Fruit fly (Drosophila melanogaster): ENCODE results near the gene CG10801.

DNA sequence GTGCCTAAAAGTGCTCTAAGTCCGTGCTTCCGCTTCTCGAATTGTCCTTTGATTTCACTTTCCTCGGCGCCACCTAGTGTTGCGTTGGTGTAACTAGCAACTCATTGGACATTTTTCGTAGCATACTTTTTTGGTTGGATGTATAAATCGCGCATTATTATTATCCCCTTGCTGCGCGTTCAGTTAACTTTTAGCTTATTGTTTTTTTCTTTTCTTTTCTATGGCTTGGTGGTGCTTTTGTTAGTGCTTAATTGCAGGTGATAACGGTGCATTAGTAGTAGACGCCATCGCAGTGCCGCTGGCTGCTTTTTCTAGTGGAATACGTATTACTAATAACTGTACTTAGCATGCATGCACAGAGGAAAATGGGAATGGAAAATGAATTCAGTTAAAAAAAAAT is 20.6 kb downstream of the CG10801 start:
- TF ChIP-seq CTCF (optimal IDR thresholded peaks at IDR 0.05) (peak; percentile 92 to 95), CG8478 (optimal IDR thresholded peaks at IDR 0.05) (no peak)
